Fruit fly (Drosophila melanogaster) whole organism, embryonic: Measurements from ENCODE around the gene CG33107.

Source experiments
- Atf-2 ChIP-seq: fragments of 200-800 bp; sonication (Bioruptor generic); optimal IDR thresholded peaks from 2 replicates; lab custom pipeline; 2016; ENCODE audit warnings: missing biosample characterization, missing genetic modification characterization
- C15 ChIP-seq: fragments of 200-800 bp; sonication (Bioruptor generic); IDR thresholded peaks from 3 replicates; pipeline ENCODE4 v1.3.6; 2022; ENCODE audit warnings: missing biosample characterization, missing genetic modification characterization
- CG1024 ChIP-seq: fragments of 200-800 bp; sonication (Bioruptor generic); IDR thresholded peaks from 2 replicates; pipeline ENCODE4 v1.3.6; 2022; ENCODE audit warnings: missing biosample characterization, missing genetic modification characterization
- CG11696 ChIP-seq: fragments of 200-800 bp; sonication (Bioruptor generic); IDR thresholded peaks from 2 replicates; pipeline ENCODE4 v1.3.6; 2022; ENCODE audit warnings: missing biosample characterization, missing genetic modification characterization
- CG12942 ChIP-seq: fragments of 200-800 bp; sonication (Bioruptor generic); optimal IDR thresholded peaks from 3 replicates; lab custom pipeline; 2016; ENCODE audit warnings: missing biosample characterization, missing genetic modification characterization
- CG1529 ChIP-seq: fragments of 200-800 bp; sonication (Bioruptor generic); optimal IDR thresholded peaks from 3 replicates; lab custom pipeline; 2018; ENCODE audit warnings: missing biosample characterization, missing genetic modification characterization
- CG1647 ChIP-seq: fragments of 200-800 bp; sonication (Bioruptor generic); optimal IDR thresholded peaks from 3 replicates; lab custom pipeline; 2016; ENCODE audit warnings: missing biosample characterization, missing genetic modification characterization
- CG17802 ChIP-seq: fragments of 200-800 bp; sonication (Bioruptor generic); optimal IDR thresholded peaks from 2 replicates; lab custom pipeline; 2018; ENCODE audit warnings: missing biosample characterization, mild to moderate bottlenecking, missing genetic modification characterization, moderate library complexity
- CG18262 ChIP-seq: fragments of 200-800 bp; optimal IDR thresholded peaks from 3 replicates; lab custom pipeline; 2019; ENCODE audit warnings: missing biosample characterization, mild to moderate bottlenecking, missing genetic modification characterization, moderate library complexity
- CG3065 ChIP-seq: fragments of 200-800 bp; sonication (Bioruptor generic); optimal IDR thresholded peaks from 2 replicates; lab custom pipeline; 2016; ENCODE audit warnings: missing biosample characterization, missing genetic modification characterization
- CG34224 ChIP-seq: fragments of 200-800 bp; sonication (Bioruptor generic); IDR thresholded peaks from 3 replicates; pipeline ENCODE4 v1.3.6; 2022; ENCODE audit warnings: missing biosample characterization, missing genetic modification characterization; ENCODE audit not compliant: partially characterized antibody
- CG4854 ChIP-seq: fragments of 200-800 bp; sonication (Bioruptor generic); optimal IDR thresholded peaks from 2 replicates; lab custom pipeline; 2016; ENCODE audit warnings: missing biosample characterization, missing genetic modification characterization, inconsistent platforms
- CG6254 ChIP-seq: fragments of 200-800 bp; sonication (Bioruptor generic); optimal IDR thresholded peaks from 3 replicates; lab custom pipeline; 2017; ENCODE audit warnings: mild to moderate bottlenecking, missing biosample characterization, missing genetic modification reagents, missing genetic modification characterization
- CG6272 ChIP-seq: fragments of 200-800 bp; sonication (Bioruptor generic); IDR thresholded peaks from 2 replicates; pipeline ENCODE4 v1.3.6; 2022; ENCODE audit warnings: missing biosample characterization, missing genetic modification characterization
- CG6683 ChIP-seq: fragments of 200-800 bp; sonication (Bioruptor generic); optimal IDR thresholded peaks from 2 replicates; lab custom pipeline; 2017; ENCODE audit warnings: missing biosample characterization, mild to moderate bottlenecking, missing genetic modification characterization, missing genetic modification reagents
- CG8290 ChIP-seq, 3 experiments: fragments of 200-800 bp; sonication (Bioruptor generic); optimal IDR thresholded peaks; 2 replicates each; lab custom pipeline; 2016 to 2019; ENCODE audit warnings: missing biosample characterization in 3 of 3, missing genetic modification characterization in 3 of 3, mild to moderate bottlenecking in 2 of 3, moderate library complexity in 1 of 3
- CG9932 ChIP-seq: fragments of 200-800 bp; sonication (Bioruptor generic); IDR thresholded peaks from 2 replicates; pipeline ENCODE4 v1.3.6; 2022; ENCODE audit warnings: missing biosample characterization, missing genetic modification characterization
- CkIIα-i1 ChIP-seq: fragments of 200-800 bp; sonication (Bioruptor generic); IDR thresholded peaks from 2 replicates; pipeline ENCODE4 v1.3.6; 2022; ENCODE audit warnings: missing biosample characterization, missing genetic modification characterization
- Drgx ChIP-seq: fragments of 200-800 bp; sonication (Bioruptor generic); IDR thresholded peaks from 2 replicates; pipeline ENCODE4 v1.3.6; 2022; ENCODE audit warnings: missing biosample characterization, missing genetic modification characterization
- E2f2 ChIP-seq: fragments of 200-800 bp; sonication (Bioruptor generic); IDR thresholded peaks from 2 replicates; pipeline ENCODE4 v1.3.6; 2022; ENCODE audit warnings: missing biosample characterization, missing genetic modification characterization
- Elba2 ChIP-seq: fragments of 200-800 bp; sonication (Bioruptor generic); optimal IDR thresholded peaks from 3 replicates; lab custom pipeline; 2016; ENCODE audit warnings: missing biosample characterization, missing genetic modification characterization
- HLH3B ChIP-seq: fragments of 200-800 bp; sonication (Bioruptor generic); IDR thresholded peaks from 2 replicates; pipeline ENCODE4 v1.3.6; 2022; ENCODE audit warnings: missing biosample characterization, missing genetic modification characterization
- HLH4C ChIP-seq: fragments of 200-800 bp; sonication (Bioruptor generic); IDR thresholded peaks from 3 replicates; pipeline ENCODE4 v1.3.6; 2022; ENCODE audit warnings: missing biosample characterization, missing genetic modification characterization; ENCODE audit not compliant: partially characterized antibody
- Hmr ChIP-seq: fragments of 200-800 bp; sonication (Bioruptor generic); optimal IDR thresholded peaks from 3 replicates; lab custom pipeline; 2017; ENCODE audit warnings: mild to moderate bottlenecking, missing biosample characterization, missing genetic modification reagents, missing genetic modification characterization
- MESR4 ChIP-seq: fragments of 200-800 bp; sonication (Bioruptor generic); optimal IDR thresholded peaks from 2 replicates; lab custom pipeline; 2018; ENCODE audit warnings: missing biosample characterization, mild to moderate bottlenecking, missing genetic modification characterization, moderate library complexity
- Max ChIP-seq: fragments of 200-800 bp; sonication (Bioruptor generic); optimal IDR thresholded peaks from 2 replicates; lab custom pipeline; 2016; ENCODE audit warnings: missing biosample characterization, mild to moderate bottlenecking, missing genetic modification characterization
- Meics ChIP-seq: fragments of 200-800 bp; sonication (Bioruptor generic); optimal IDR thresholded peaks from 2 replicates; lab custom pipeline; 2017; ENCODE audit warnings: missing biosample characterization, mild to moderate bottlenecking, missing genetic modification characterization
- Nf-YC ChIP-seq: fragments of 200-800 bp; optimal IDR thresholded peaks from 3 replicates; lab custom pipeline; 2019; ENCODE audit warnings: missing biosample characterization, mild to moderate bottlenecking, missing genetic modification characterization, moderate library complexity
- Oli ChIP-seq: fragments of 200-800 bp; sonication (Bioruptor generic); optimal IDR thresholded peaks from 2 replicates; lab custom pipeline; 2018; ENCODE audit warnings: missing biosample characterization, mild to moderate bottlenecking, missing genetic modification characterization, moderate library complexity
- Pdp1 ChIP-seq, 2 experiments: fragments of 200-800 bp; sonication (Bioruptor generic); optimal IDR thresholded peaks; 3 replicates each; lab custom pipeline; 2016; ENCODE audit warnings: missing biosample characterization in 2 of 2, missing genetic modification characterization in 2 of 2, mild to moderate bottlenecking in 1 of 2, moderate library complexity in 1 of 2
- Scr ChIP-seq: fragments of 200-800 bp; sonication (Bioruptor generic); IDR thresholded peaks from 2 replicates; pipeline ENCODE4 v1.3.6; 2022; ENCODE audit warnings: missing biosample characterization, missing genetic modification characterization; ENCODE audit not compliant: partially characterized antibody
- Six4 ChIP-seq: fragments of 200-800 bp; sonication (Bioruptor generic); optimal IDR thresholded peaks from 2 replicates; lab custom pipeline; 2016; ENCODE audit warnings: missing biosample characterization, missing genetic modification characterization
- Stat92E ChIP-seq, 3 experiments: fragments of >200 bp in 2 of 3; fragments of 200-800 bp in 1 of 3; sonication (Bioruptor generic) in 1 of 3; optimal IDR thresholded peaks; 2 replicates each; lab custom pipeline; 2017 to 2019; ENCODE audit warnings: missing biosample characterization in 3 of 3, missing genetic modification characterization in 3 of 3, mild to moderate bottlenecking in 1 of 3, moderate library complexity in 1 of 3
- ac ChIP-seq: fragments of 200-800 bp; sonication (Bioruptor generic); optimal IDR thresholded peaks from 3 replicates; lab custom pipeline; 2017; ENCODE audit warnings: missing biosample characterization, mild to moderate bottlenecking, missing genetic modification characterization
- aop ChIP-seq: fragments of 200-800 bp; sonication (Bioruptor generic); IDR thresholded peaks from 2 replicates; pipeline ENCODE4 v1.3.6; 2022; ENCODE audit warnings: missing biosample characterization, missing genetic modification characterization
- bcd ChIP-seq: fragments of 200-800 bp; sonication (Bioruptor generic); optimal IDR thresholded peaks from 2 replicates; lab custom pipeline; 2017; ENCODE audit warnings: missing biosample characterization, mild to moderate bottlenecking, missing genetic modification characterization
- bsh ChIP-seq, 2 experiments: fragments of 200-800 bp; sonication (Bioruptor generic); optimal IDR thresholded peaks; 2 replicates each; lab custom pipeline; 2017 to 2018; ENCODE audit warnings: mild to moderate bottlenecking in 2 of 2, missing biosample characterization in 2 of 2, missing genetic modification characterization in 2 of 2, moderate library complexity in 1 of 2
- da ChIP-seq: fragments of 200-800 bp; sonication (Bioruptor generic); optimal IDR thresholded peaks from 2 replicates; lab custom pipeline; 2016; ENCODE audit warnings: missing biosample characterization, missing genetic modification characterization
- ems ChIP-seq: fragments of 200-800 bp; sonication (Bioruptor generic); optimal IDR thresholded peaks from 3 replicates; lab custom pipeline; 2016; ENCODE audit warnings: missing biosample characterization, missing genetic modification characterization
- gce ChIP-seq: fragments of 200-800 bp; sonication (Bioruptor generic); IDR thresholded peaks from 3 replicates; pipeline ENCODE4 v1.3.6; 2022; ENCODE audit warnings: missing biosample characterization, missing genetic modification characterization
- gsb ChIP-seq: fragments of 200-800 bp; sonication (Bioruptor generic); IDR thresholded peaks from 2 replicates; pipeline ENCODE4 v1.3.6; 2022; ENCODE audit warnings: missing biosample characterization, missing genetic modification characterization
- lab ChIP-seq: fragments of 200-800 bp; sonication (Bioruptor generic); optimal IDR thresholded peaks from 3 replicates; lab custom pipeline; 2017; ENCODE audit warnings: missing biosample characterization, missing genetic modification characterization, mild to moderate bottlenecking, moderate library complexity, missing genetic modification reagents
- mam ChIP-seq: fragments of 200-800 bp; sonication (Bioruptor generic); optimal IDR thresholded peaks from 3 replicates; lab custom pipeline; 2016; ENCODE audit warnings: missing biosample characterization, missing genetic modification characterization
- nmo ChIP-seq: fragments of 200-800 bp; sonication (Bioruptor generic); optimal IDR thresholded peaks from 2 replicates; lab custom pipeline; 2018; ENCODE audit warnings: missing biosample characterization, mild to moderate bottlenecking, missing genetic modification characterization, moderate library complexity
- pho ChIP-seq: fragments of 200-800 bp; sonication (Bioruptor generic); optimal IDR thresholded peaks from 2 replicates; lab custom pipeline; 2016; ENCODE audit warnings: missing biosample characterization, missing genetic modification characterization
- pzg ChIP-seq: fragments of 200-800 bp; sonication (Bioruptor generic); optimal IDR thresholded peaks from 3 replicates; lab custom pipeline; 2018; ENCODE audit warnings: missing biosample characterization, mild to moderate bottlenecking, missing genetic modification characterization, moderate library complexity
- shn ChIP-seq: fragments of 200-800 bp; sonication (Bioruptor generic); optimal IDR thresholded peaks from 3 replicates; lab custom pipeline; 2016; ENCODE audit warnings: missing biosample characterization, missing genetic modification characterization
- sim ChIP-seq: fragments of 200-800 bp; sonication (Bioruptor generic); IDR thresholded peaks from 2 replicates; pipeline ENCODE4 v1.3.6; 2022; ENCODE audit warnings: missing biosample characterization, missing genetic modification characterization
- sr ChIP-seq: fragments of 200-800 bp; sonication (Bioruptor generic); IDR thresholded peaks from 3 replicates; pipeline ENCODE4 v1.3.6; 2022; ENCODE audit warnings: missing biosample characterization, missing genetic modification characterization

Gene CG33107

DNA sequence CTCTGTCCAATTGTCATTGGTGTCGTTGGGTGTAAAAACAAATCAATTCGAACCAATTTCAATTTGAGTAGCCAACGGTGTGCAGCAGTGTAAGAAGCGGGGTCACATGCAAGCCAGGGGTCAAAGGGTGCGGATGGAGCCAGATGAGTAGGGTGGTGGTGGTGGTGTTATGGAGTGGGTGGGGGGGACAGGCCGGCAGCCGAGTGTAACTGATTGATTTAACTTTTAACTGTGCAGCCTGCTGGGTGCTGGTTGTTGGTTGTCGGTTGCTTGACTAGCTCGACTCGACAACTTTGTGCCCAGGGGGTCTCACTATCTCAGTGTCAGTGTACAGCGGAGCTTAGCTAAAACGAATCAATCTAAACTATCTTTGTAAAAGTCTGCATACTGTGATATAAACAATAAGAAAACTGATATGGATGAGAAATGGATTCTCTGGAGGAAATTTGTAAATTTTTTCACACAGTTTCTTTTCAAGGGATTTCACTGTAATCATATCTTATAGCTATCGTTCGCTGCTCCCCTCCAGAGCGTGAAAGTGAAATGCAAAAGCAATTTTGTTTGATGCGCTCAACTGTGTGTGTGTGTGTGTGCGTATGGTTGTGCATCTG is 12.9 kb upstream of the CG33107 start (continued):
- no peak for TF ChIP-seq CkIIα-i1
- TF ChIP-seq Meics, result peak; percentile 37
- TF ChIP-seq sr, result no peak
- no peak for TF ChIP-seq C15 (GFP tag; lab: Robert Waterston, UW)
- no peak for TF ChIP-seq CG4854 (GFP tag; lab: Kevin White, UChicago)
- TF ChIP-seq ac (GFP tag; lab: Kevin White, UChicago), result no peak
- TF ChIP-seq CG9932 (GFP tag; lab: Robert Waterston, UW), result peak; percentile 34; the same call in 1 of the 2 replicates
- TF ChIP-seq Drgx, result peak; percentile 81
- TF ChIP-seq HLH4C, result no peak
- peak; percentile 35 for TF ChIP-seq shn (GFP tag; lab: Kevin White, UChicago)
- TF ChIP-seq Max (GFP tag; lab: Kevin White, UChicago), result no peak
- peak; percentile 4 to 84 for TF ChIP-seq Pdp1 (GFP tag; optimal IDR thresholded peaks at IDR 0.05; lab: Kevin White, UChicago)
- TF ChIP-seq CG6254 (GFP tag; lab: Kevin White, UChicago), result no peak
- TF ChIP-seq Oli, result peak; percentile 79
- no peak for TF ChIP-seq CG18262
- TF ChIP-seq Elba2 (GFP tag; lab: Kevin White, UChicago), result no peak
- no peak for TF ChIP-seq da (GFP tag; lab: Kevin White, UChicago)
- peak; percentile 34 for TF ChIP-seq CG17802
- TF ChIP-seq Atf-2, result peak; percentile 61
- peak; percentile 3 for TF ChIP-seq CG3065 (GFP tag; lab: Kevin White, UChicago)
- peak; percentile 27 for TF ChIP-seq CG6683 (GFP tag; lab: Kevin White, UChicago)
- peak; percentile 38; the same call in 1 of the 2 replicates for TF ChIP-seq E2f2 (GFP tag; lab: Robert Waterston, UW)
- peak; percentile 72 for TF ChIP-seq lab (GFP tag; lab: Kevin White, UChicago)
- no peak for TF ChIP-seq Stat92E (GFP tag; optimal IDR thresholded peaks at IDR 0.05; lab: Kevin White, UChicago)
- peak; percentile 23 for TF ChIP-seq Hmr
- TF ChIP-seq CG34224 (GFP tag; lab: Robert Waterston, UW), result no peak
- peak; percentile 82; the same call in 2 of the 3 replicates for TF ChIP-seq gce (GFP tag; lab: Robert Waterston, UW)
- TF ChIP-seq CG12942, result no peak
- TF ChIP-seq CG1024, result peak; percentile 67
- TF ChIP-seq Scr (GFP tag; lab: Robert Waterston, UW), result no peak
- TF ChIP-seq MESR4, result no peak
- peak; percentile 69 for TF ChIP-seq CG1529 (GFP tag; lab: Kevin White, UChicago)
- TF ChIP-seq CG11696 (GFP tag; lab: Robert Waterston, UW), result peak; percentile 35; the same call in 1 of the 2 replicates
- no peak for TF ChIP-seq CG1647 (GFP tag; lab: Kevin White, UChicago)
- TF ChIP-seq CG6272 (GFP tag; lab: Robert Waterston, UW), result peak; percentile 61
- no peak for TF ChIP-seq pho (GFP tag; lab: Kevin White, UChicago)
- 0 out of 2 replicates have a peak, but pooled peaks have one; percentile 44 for TF ChIP-seq gsb
- 0 out of 2 replicates have a peak, but pooled peaks have one; percentile 5 for TF ChIP-seq aop (GFP tag; lab: Robert Waterston, UW)
- TF ChIP-seq Six4, result peak; percentile 56
- TF ChIP-seq CG8290 (GFP tag; optimal IDR thresholded peaks at IDR 0.05; lab: Kevin White, UChicago), result no peak
- TF ChIP-seq CG8290 (tag; optimal IDR thresholded peaks at IDR 0.05; lab: Kevin White, UChicago), result no peak
- peak; percentile 85 for TF ChIP-seq HLH3B (GFP tag; lab: Robert Waterston, UW)
- no peak for TF ChIP-seq bcd (GFP tag; lab: Kevin White, UChicago)
- peak; percentile 6 for TF ChIP-seq ems (GFP tag; lab: Kevin White, UChicago)
- no peak for TF ChIP-seq pzg (GFP tag; lab: Kevin White, UChicago)
- TF ChIP-seq mam, result peak; percentile 73
- peak; percentile 79 for TF ChIP-seq nmo
- peak; percentile 54; the same call in 1 of the 2 replicates for TF ChIP-seq sim (GFP tag; lab: Robert Waterston, UW)
- TF ChIP-seq Nf-YC (tag; lab: Kevin White, UChicago), result no peak
- TF ChIP-seq bsh (GFP tag; optimal IDR thresholded peaks at IDR 0.05; lab: Kevin White, UChicago), result peak in 1 of 2 experiments; percentile 83
